Worm (Caenorhabditis elegans) whole organism, late embryonic: ENCODE results near the gene col-167.

Source experiments
- C08G9.2 ChIP-seq: sonication (generic microtip); optimal IDR thresholded peaks from 2 replicates; lab custom pipeline; 2016; ENCODE audit warnings: mild to moderate bottlenecking, missing genetic modification characterization, moderate library complexity, missing compliant biosample characterization
- F13H6.1 ChIP-seq: sonication (generic microtip); optimal IDR thresholded peaks from 2 replicates; lab custom pipeline; 2016; ENCODE audit warnings: missing genetic modification characterization, missing compliant biosample characterization
- K02D7.2 ChIP-seq: sonication (generic microtip); optimal IDR thresholded peaks from 2 replicates; lab custom pipeline; 2017; ENCODE audit warnings: mild to moderate bottlenecking, missing genetic modification characterization, missing compliant biosample characterization
- K09A11.1 ChIP-seq: sonication (generic microtip); optimal IDR thresholded peaks from 2 replicates; lab custom pipeline; 2017; ENCODE audit warnings: antibody characterized with exemption, mild to moderate bottlenecking, missing genetic modification characterization, missing compliant biosample characterization; ENCODE audit not compliant: insufficient read depth
- ahr-1 ChIP-seq: sonication (generic microtip); optimal IDR thresholded peaks from 2 replicates; lab custom pipeline; 2016; ENCODE audit warnings: missing genetic modification characterization, missing compliant biosample characterization
- ama-1 ChIP-seq: fragments of 150-350 bp; optimal IDR thresholded peaks from 2 replicates; lab custom pipeline; 2014
- ceh-14 ChIP-seq: sonication (generic microtip); optimal IDR thresholded peaks from 2 replicates; lab custom pipeline; 2016; ENCODE audit warnings: missing genotype, missing genetic modification characterization, missing compliant biosample characterization
- ceh-24 ChIP-seq: sonication (generic microtip); optimal IDR thresholded peaks from 2 replicates; lab custom pipeline; 2016; ENCODE audit warnings: mild to moderate bottlenecking, missing genetic modification characterization, missing compliant biosample characterization
- ceh-31 ChIP-seq: sonication (generic microtip); optimal IDR thresholded peaks from 2 replicates; lab custom pipeline; 2016; ENCODE audit warnings: missing genetic modification characterization, missing compliant biosample characterization
- ceh-48 ChIP-seq: sonication (generic microtip); optimal IDR thresholded peaks from 2 replicates; lab custom pipeline; 2016; ENCODE audit warnings: missing genetic modification characterization, inconsistent platforms, missing compliant biosample characterization
- ceh-6 ChIP-seq: fragments of 200-800 bp; sonication (Bioruptor generic); optimal IDR thresholded peaks from 2 replicates; lab custom pipeline; 2018; ENCODE audit warnings: mild to moderate bottlenecking, missing genetic modification characterization, missing compliant biosample characterization
- dmd-4 ChIP-seq: sonication (generic microtip); optimal IDR thresholded peaks from 2 replicates; lab custom pipeline; 2016; ENCODE audit warnings: borderline replicate concordance, missing genetic modification characterization, missing compliant biosample characterization
- eyg-1 ChIP-seq: sonication (generic microtip); optimal IDR thresholded peaks from 2 replicates; lab custom pipeline; 2016; ENCODE audit warnings: missing genotype, missing genetic modification characterization, missing compliant biosample characterization
- fkh-6 ChIP-seq: sonication (generic microtip); optimal IDR thresholded peaks from 2 replicates; lab custom pipeline; 2016; ENCODE audit warnings: missing genetic modification characterization, missing compliant biosample characterization
- hlh-15 ChIP-seq: sonication (generic microtip); optimal IDR thresholded peaks from 2 replicates; lab custom pipeline; 2016; ENCODE audit warnings: missing genetic modification characterization, missing compliant biosample characterization
- hlh-30 ChIP-seq: sonication (generic microtip); optimal IDR thresholded peaks from 2 replicates; lab custom pipeline; 2017; ENCODE audit warnings: antibody characterized with exemption, missing genetic modification characterization, missing compliant biosample characterization; ENCODE audit not compliant: insufficient read depth
- hlh-6 ChIP-seq: sonication (generic microtip); optimal IDR thresholded peaks from 2 replicates; lab custom pipeline; 2016; ENCODE audit warnings: missing genotype, missing genetic modification characterization, missing compliant biosample characterization
- lim-6 ChIP-seq: sonication (generic microtip); optimal IDR thresholded peaks from 2 replicates; lab custom pipeline; 2016; ENCODE audit warnings: missing genetic modification characterization, missing compliant biosample characterization
- mec-3 ChIP-seq: sonication (generic microtip); optimal IDR thresholded peaks from 2 replicates; lab custom pipeline; 2016; ENCODE audit warnings: borderline replicate concordance, missing genetic modification characterization, missing compliant biosample characterization
- nfya-1 ChIP-seq: sonication (generic microtip); optimal IDR thresholded peaks from 2 replicates; lab custom pipeline; 2017; ENCODE audit warnings: missing genetic modification characterization, mild to moderate bottlenecking, missing compliant biosample characterization, antibody characterized with exemption, moderate library complexity
- nhr-232 ChIP-seq: sonication (generic microtip); optimal IDR thresholded peaks from 2 replicates; lab custom pipeline; 2016; ENCODE audit warnings: missing genetic modification characterization, missing compliant biosample characterization
- npax-4 ChIP-seq: sonication (generic microtip); optimal IDR thresholded peaks from 2 replicates; lab custom pipeline; 2016; ENCODE audit warnings: missing genetic modification characterization, missing compliant biosample characterization
- pax-1 ChIP-seq: fragments of 150-350 bp; optimal IDR thresholded peaks from 2 replicates; lab custom pipeline; 2014; ENCODE audit warnings: missing biosample characterization, missing genetic modification characterization
- pha-2 ChIP-seq: sonication (generic microtip); optimal IDR thresholded peaks from 2 replicates; lab custom pipeline; 2017; ENCODE audit warnings: mild to moderate bottlenecking, missing genetic modification characterization, missing compliant biosample characterization
- pros-1 ChIP-seq: fragments of 150-350 bp; optimal IDR thresholded peaks from 2 replicates; lab custom pipeline; 2014; ENCODE audit warnings: missing biosample characterization, missing genetic modification reagents, missing genetic modification characterization
- ref-2 ChIP-seq: sonication (generic microtip); optimal IDR thresholded peaks from 2 replicates; lab custom pipeline; 2016; ENCODE audit warnings: missing genetic modification characterization, missing compliant biosample characterization
- rnt-1 ChIP-seq: sonication (generic microtip); optimal IDR thresholded peaks from 2 replicates; lab custom pipeline; 2016; ENCODE audit warnings: missing genetic modification characterization, missing compliant biosample characterization
- sox-2 ChIP-seq: fragments of 200-800 bp; sonication (Bioruptor generic); IDR thresholded peaks from 2 replicates; pipeline ENCODE4 v1.3.6; 2022; ENCODE audit warnings: missing genetic modification reagents, missing genetic modification characterization, missing compliant biosample characterization
- sox-4 ChIP-seq: sonication (generic microtip); optimal IDR thresholded peaks from 2 replicates; lab custom pipeline; 2017; ENCODE audit warnings: mild to moderate bottlenecking, missing genetic modification characterization, inconsistent platforms, missing compliant biosample characterization
- syd-9 ChIP-seq: sonication (generic microtip); optimal IDR thresholded peaks from 2 replicates; lab custom pipeline; 2016; ENCODE audit warnings: mild to moderate bottlenecking, missing genetic modification characterization, moderate library complexity, missing compliant biosample characterization
- tbx-2 ChIP-seq: sonication (generic microtip); optimal IDR thresholded peaks from 2 replicates; lab custom pipeline; 2016; ENCODE audit warnings: missing genetic modification characterization, missing compliant biosample characterization
- tbx-7 ChIP-seq: sonication (generic microtip); optimal IDR thresholded peaks from 2 replicates; lab custom pipeline; 2016; ENCODE audit warnings: missing genotype, missing genetic modification characterization, missing compliant biosample characterization
- ttx-3 ChIP-seq: sonication (generic microtip); optimal IDR thresholded peaks from 2 replicates; lab custom pipeline; 2016; ENCODE audit warnings: missing genetic modification reagents, missing genetic modification characterization, missing compliant biosample characterization
- unc-3 ChIP-seq, 2 experiments: fragments of 200-800 bp in 1 of 2; sonication (Bioruptor generic) in 1 of 2; sonication (generic microtip) in 1 of 2; conservative IDR thresholded peaks in 1 of 2; optimal IDR thresholded peaks in 1 of 2; 2 replicates each; pipeline versions ENCODE4 v1.3.6 to Lab custom; 2016 to 2022; ENCODE audit warnings: missing compliant biosample characterization in 2 of 2, missing genetic modification characterization in 2 of 2, missing genetic modification reagents in 1 of 2
- unc-42 ChIP-seq: sonication (generic microtip); optimal IDR thresholded peaks from 2 replicates; lab custom pipeline; 2016; ENCODE audit warnings: missing genotype, missing genetic modification characterization, missing compliant biosample characterization
- unc-55 ChIP-seq: sonication (generic microtip); optimal IDR thresholded peaks from 2 replicates; lab custom pipeline; 2017; ENCODE audit warnings: missing biosample characterization, missing genetic modification reagents, missing genetic modification characterization
- unc-86 ChIP-seq: sonication (generic microtip); optimal IDR thresholded peaks from 2 replicates; lab custom pipeline; 2016; ENCODE audit warnings: missing genetic modification characterization, missing compliant biosample characterization
- zip-5 ChIP-seq: sonication (generic microtip); optimal IDR thresholded peaks from 2 replicates; lab custom pipeline; 2016; ENCODE audit warnings: missing genetic modification characterization, missing compliant biosample characterization

col-167 gene

ce11 chrX:6331409-6331808 is 8.1 kb downstream of the col-167 start, which contains the start of gene col-170:
col-170 (plus strand) TSS chrX:6331709.
- TF ChIP-seq ceh-48 (tag; lab: Kevin White, UChicago) (no peak), nfya-1 (tag; lab: Kevin White, UChicago) (no peak), unc-86 (tag; lab: Kevin White, UChicago) (no peak), K02D7.2 (no peak), sox-2 (GFP tag; lab: Robert Waterston, UW) (no peak), dmd-4 (tag; lab: Kevin White, UChicago) (no peak), pha-2 (tag; lab: Kevin White, UChicago) (no peak), nhr-232 (tag; lab: Kevin White, UChicago) (no peak), npax-4 (no peak)

DNA sequence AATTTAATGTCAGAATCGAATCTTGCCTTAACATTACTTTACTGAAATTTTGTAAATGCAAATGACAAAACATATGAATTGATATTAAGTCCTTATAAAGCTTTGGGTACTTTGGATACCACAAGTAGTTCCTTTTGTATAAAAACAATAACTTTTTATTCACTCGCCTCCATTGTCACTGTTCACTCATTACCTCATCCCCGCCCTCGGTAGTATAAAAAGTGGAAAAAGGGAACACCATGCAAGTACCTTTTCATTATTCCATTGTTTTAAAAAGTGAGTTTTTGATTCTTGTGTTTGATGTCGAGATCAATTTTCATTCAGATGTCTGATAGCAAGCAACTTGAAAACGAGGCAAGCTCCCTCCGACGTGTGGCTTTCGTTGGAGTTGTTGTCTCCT is 10.7 kb downstream of the col-167 start, which contains the start of gene col-171:
col-171 (plus strand) TSS at position 301 of the 400 bp plus-strand sequence.
- TF ChIP-seq eyg-1, result no peak
- no peak for TF ChIP-seq unc-3 (GFP tag; conservative IDR thresholded peaks at IDR 0.05; lab: Robert Waterston, UW)
- no peak for TF ChIP-seq unc-3 (tag; optimal IDR thresholded peaks at IDR 0.05; lab: Kevin White, UChicago)
- no peak for TF ChIP-seq unc-55 (GFP tag; lab: Kevin White, UChicago)
- no peak for TF ChIP-seq hlh-6
- TF ChIP-seq mec-3 (tag; lab: Kevin White, UChicago), result no peak
- TF ChIP-seq ama-1 (lab: Kevin White, UChicago), result no peak
- no peak for TF ChIP-seq tbx-2
- TF ChIP-seq C08G9.2 (tag; lab: Kevin White, UChicago), result no peak

ce11 chrX:6334602-6335001 is 11.3 kb downstream of the col-167 start:
- TF ChIP-seq mec-3 (tag; lab: Kevin White, UChicago), result no peak
- TF ChIP-seq pax-1 (tag; lab: Kevin White, UChicago), result no peak
- no peak for TF ChIP-seq sox-4 (tag; lab: Kevin White, UChicago)
- no peak for TF ChIP-seq F13H6.1 (tag; lab: Kevin White, UChicago)
- no peak for TF ChIP-seq K09A11.1
- no peak for TF ChIP-seq tbx-2
- TF ChIP-seq ceh-31, result no peak
- no peak for TF ChIP-seq ceh-24 (tag; lab: Kevin White, UChicago)
- no peak for TF ChIP-seq hlh-15
- TF ChIP-seq ttx-3 (tag; lab: Kevin White, UChicago), result no peak
- TF ChIP-seq npax-4, result no peak
- TF ChIP-seq syd-9 (tag; lab: Kevin White, UChicago), result no peak
- TF ChIP-seq unc-42 (tag; lab: Kevin White, UChicago), result no peak
- no peak for TF ChIP-seq unc-86 (tag; lab: Kevin White, UChicago)
- TF ChIP-seq, all 69 proteins: peak for 0

ce11 chrX:6337338-6337737 is 14.1 kb downstream of the col-167 start:
- no peak for TF ChIP-seq C08G9.2 (tag; lab: Kevin White, UChicago)
- no peak for TF ChIP-seq nhr-232 (tag; lab: Kevin White, UChicago)
- no peak for TF ChIP-seq rnt-1
- no peak for TF ChIP-seq hlh-30 (tag; lab: Kevin White, UChicago)
- TF ChIP-seq sox-2 (GFP tag; lab: Robert Waterston, UW), result no peak
- TF ChIP-seq lim-6 (tag; lab: Kevin White, UChicago), result no peak
- TF ChIP-seq ref-2 (tag; lab: Kevin White, UChicago), result no peak

ce11 chrX:6337951-6338350 is 14.7 kb downstream of the col-167 start, which contains the start of gene C03B1.13:
C03B1.13 (minus strand) TSS chrX:6338051.
- TF ChIP-seq ceh-14 (no peak), fkh-6 (no peak), hlh-15 (no peak), ahr-1 (tag; lab: Kevin White, UChicago) (no peak), lim-6 (tag; lab: Kevin White, UChicago) (no peak), ttx-3 (tag; lab: Kevin White, UChicago) (no peak), F13H6.1 (tag; lab: Kevin White, UChicago) (no peak), pros-1 (no peak), tbx-7 (tag; lab: Kevin White, UChicago) (no peak), ceh-6 (GFP tag; lab: Kevin White, UChicago) (no peak), zip-5 (no peak), C08G9.2 (tag; lab: Kevin White, UChicago) (no peak), ceh-48 (tag; lab: Kevin White, UChicago) (no peak)
